Fruit fly (Drosophila melanogaster) whole organism, embryonic: ENCODE data around the gene CG9328.

Experiments
- BtbVII ChIP-seq: fragments of 200-800 bp; sonication (Bioruptor generic); optimal IDR thresholded peaks from 3 replicates; lab custom pipeline; 2017; ENCODE audit warnings: missing biosample characterization, mild to moderate bottlenecking, missing genetic modification characterization
- CG10654 ChIP-seq: fragments of 200-800 bp; sonication (Bioruptor generic); optimal IDR thresholded peaks from 2 replicates; lab custom pipeline; 2016; ENCODE audit warnings: missing biosample characterization, missing genetic modification characterization
- CG11504 ChIP-seq: fragments of 200-800 bp; sonication (Bioruptor generic); optimal IDR thresholded peaks from 3 replicates; lab custom pipeline; 2019; ENCODE audit warnings: missing biosample characterization, mild to moderate bottlenecking, missing genetic modification characterization, moderate library complexity
- CG12299 ChIP-seq: fragments of 200-800 bp; sonication (Bioruptor generic); optimal IDR thresholded peaks from 2 replicates; lab custom pipeline; 2018; ENCODE audit warnings: missing biosample characterization, mild to moderate bottlenecking, missing genetic modification characterization
- CG13894 ChIP-seq: fragments of 200-800 bp; sonication (Bioruptor generic); optimal IDR thresholded peaks from 3 replicates; lab custom pipeline; 2018; ENCODE audit warnings: missing biosample characterization, mild to moderate bottlenecking, missing genetic modification characterization, moderate library complexity
- CG16863 ChIP-seq: fragments of 200-800 bp; sonication (Bioruptor generic); optimal IDR thresholded peaks from 3 replicates; lab custom pipeline; 2016; ENCODE audit warnings: missing biosample characterization, missing genetic modification characterization
- CG17568 ChIP-seq: fragments of 200-800 bp; sonication (Bioruptor generic); optimal IDR thresholded peaks from 2 replicates; lab custom pipeline; 2018; ENCODE audit warnings: missing biosample characterization, mild to moderate bottlenecking, missing genetic modification characterization, moderate library complexity
- CG18262 ChIP-seq: fragments of 200-800 bp; optimal IDR thresholded peaks from 3 replicates; lab custom pipeline; 2019; ENCODE audit warnings: missing biosample characterization, mild to moderate bottlenecking, missing genetic modification characterization, moderate library complexity
- CG18764 ChIP-seq: fragments of 200-800 bp; sonication (Bioruptor generic); optimal IDR thresholded peaks from 3 replicates; lab custom pipeline; 2016; ENCODE audit warnings: missing biosample characterization, missing genetic modification characterization
- CG3163 ChIP-seq: fragments of 200-800 bp; sonication (Bioruptor generic); optimal IDR thresholded peaks from 3 replicates; lab custom pipeline; 2016; ENCODE audit warnings: missing biosample characterization, missing genetic modification characterization
- CG4360 ChIP-seq: fragments of 200-800 bp; sonication (Bioruptor generic); IDR thresholded peaks from 2 replicates; pipeline ENCODE4 v1.3.6; 2022; ENCODE audit warnings: missing biosample characterization, missing genetic modification characterization
- CG6765 ChIP-seq: fragments of 200-800 bp; sonication (Bioruptor generic); optimal IDR thresholded peaks from 3 replicates; lab custom pipeline; 2017; ENCODE audit warnings: missing biosample characterization, mild to moderate bottlenecking, missing genetic modification characterization
- CG8290 ChIP-seq, 3 experiments: fragments of 200-800 bp; sonication (Bioruptor generic); optimal IDR thresholded peaks; 2 replicates each; lab custom pipeline; 2016 to 2019; ENCODE audit warnings: missing biosample characterization in 3 of 3, missing genetic modification characterization in 3 of 3, mild to moderate bottlenecking in 2 of 3, moderate library complexity in 1 of 3
- CG8924 ChIP-seq: fragments of 200-800 bp; optimal IDR thresholded peaks from 3 replicates; lab custom pipeline; 2019; ENCODE audit warnings: missing biosample characterization, mild to moderate bottlenecking, missing genetic modification characterization, moderate library complexity
- CG9876 ChIP-seq: fragments of 200-800 bp; sonication (Bioruptor generic); optimal IDR thresholded peaks from 2 replicates; lab custom pipeline; 2016; ENCODE audit warnings: missing biosample characterization, missing genetic modification characterization
- Dfd ChIP-seq, 2 experiments: fragments of >200 bp; optimal IDR thresholded peaks; 2 replicates each; lab custom pipeline; 2017; ENCODE audit warnings: missing biosample characterization in 2 of 2, missing genetic modification characterization in 2 of 2
- Hand ChIP-seq: fragments of 200-800 bp; sonication (Bioruptor generic); optimal IDR thresholded peaks from 2 replicates; lab custom pipeline; 2017; ENCODE audit warnings: mild to moderate bottlenecking, missing biosample characterization, missing genetic modification reagents, missing genetic modification characterization
- Max ChIP-seq: fragments of 200-800 bp; sonication (Bioruptor generic); optimal IDR thresholded peaks from 2 replicates; lab custom pipeline; 2016; ENCODE audit warnings: missing biosample characterization, mild to moderate bottlenecking, missing genetic modification characterization
- Med ChIP-seq: fragments of 200-800 bp; sonication (Bioruptor generic); peaks from one replicate; lab custom pipeline; 2016; ENCODE audit warnings: missing biosample characterization, missing genetic modification characterization, mild to moderate bottlenecking, inconsistent platforms, moderate library complexity
- Nf-YB ChIP-seq: fragments of 200-800 bp; sonication (Bioruptor generic); optimal IDR thresholded peaks from 3 replicates; lab custom pipeline; 2019; ENCODE audit warnings: missing biosample characterization, mild to moderate bottlenecking, missing genetic modification characterization, moderate library complexity
- Trl ChIP-seq, 3 experiments: fragments of >200 bp in 2 of 3; fragments of 200-800 bp in 1 of 3; sonication (Bioruptor generic) in 1 of 3; optimal IDR thresholded peaks; 2 replicates in 1 of 3; 3 replicates in 2 of 3; lab custom pipeline; 2016 to 2017; ENCODE audit warnings: missing biosample characterization in 1 of 3, missing genetic modification characterization in 1 of 3
- bigmax ChIP-seq: fragments of 200-800 bp; sonication (Bioruptor generic); optimal IDR thresholded peaks from 2 replicates; lab custom pipeline; 2018; ENCODE audit warnings: missing biosample characterization, mild to moderate bottlenecking, missing genetic modification characterization
- cad ChIP-seq: fragments of >200 bp; optimal IDR thresholded peaks from 2 replicates; lab custom pipeline; 2017; ENCODE audit warnings: missing biosample characterization, missing genetic modification characterization
- chinmo ChIP-seq: fragments of 200-800 bp; sonication (Bioruptor generic); IDR thresholded peaks from 4 replicates; pipeline ENCODE4 v1.3.6; 2022; ENCODE audit warnings: missing biosample characterization, missing genetic modification characterization; ENCODE audit not compliant: partially characterized antibody
- emc ChIP-seq: fragments of 200-800 bp; sonication (Bioruptor generic); optimal IDR thresholded peaks from 2 replicates; lab custom pipeline; 2016; ENCODE audit warnings: missing biosample characterization, missing genetic modification characterization
- eve ChIP-seq, 2 experiments: fragments of >200 bp; optimal IDR thresholded peaks; 2 replicates each; lab custom pipeline; 2017; ENCODE audit warnings: missing biosample characterization in 2 of 2, missing genetic modification characterization in 2 of 2
- exex ChIP-seq: fragments of 200-800 bp; sonication (Bioruptor generic); optimal IDR thresholded peaks from 4 replicates; lab custom pipeline; 2018; ENCODE audit warnings: missing biosample characterization, mild to moderate bottlenecking, missing genetic modification characterization, moderate library complexity
- fru ChIP-seq: fragments of >200 bp; optimal IDR thresholded peaks from 2 replicates; lab custom pipeline; 2017
- gem ChIP-seq: fragments of 200-800 bp; sonication (Bioruptor generic); optimal IDR thresholded peaks from 2 replicates; lab custom pipeline; 2019; ENCODE audit warnings: missing biosample characterization, mild to moderate bottlenecking, missing genetic modification characterization, moderate library complexity
- grau ChIP-seq: fragments of 200-800 bp; optimal IDR thresholded peaks from 3 replicates; lab custom pipeline; 2019; ENCODE audit warnings: missing biosample characterization, mild to moderate bottlenecking, missing genetic modification characterization, moderate library complexity
- hb ChIP-seq: fragments of 200-800 bp; sonication (Bioruptor generic); IDR thresholded peaks from 3 replicates; pipeline ENCODE4 v1.3.6; 2022; ENCODE audit warnings: missing biosample characterization, missing genetic modification characterization; ENCODE audit not compliant: partially characterized antibody
- jing ChIP-seq: fragments of 200-800 bp; sonication (Bioruptor generic); optimal IDR thresholded peaks from 2 replicates; lab custom pipeline; 2018; ENCODE audit warnings: missing biosample characterization, mild to moderate bottlenecking, missing genetic modification characterization
- nerfin-1 ChIP-seq: fragments of 200-800 bp; sonication (Bioruptor generic); optimal IDR thresholded peaks from 3 replicates; lab custom pipeline; 2019; ENCODE audit warnings: missing biosample characterization, mild to moderate bottlenecking, missing genetic modification characterization, moderate library complexity
- rib ChIP-seq: fragments of 200-800 bp; sonication (Bioruptor generic); IDR thresholded peaks from 2 replicates; pipeline ENCODE4 v1.3.6; 2022; ENCODE audit warnings: missing biosample characterization, missing genetic modification characterization
- run ChIP-seq: fragments of 200-800 bp; sonication (Bioruptor generic); optimal IDR thresholded peaks from 3 replicates; lab custom pipeline; 2018; ENCODE audit warnings: missing biosample characterization, mild to moderate bottlenecking, missing genetic modification characterization
- sd ChIP-seq: fragments of 200-800 bp; sonication (Bioruptor generic); optimal IDR thresholded peaks from 3 replicates; lab custom pipeline; 2018; ENCODE audit warnings: missing biosample characterization, mild to moderate bottlenecking, missing genetic modification characterization, moderate library complexity
- sug ChIP-seq: fragments of 200-800 bp; optimal IDR thresholded peaks from 2 replicates; lab custom pipeline; 2019; ENCODE audit warnings: missing biosample characterization, mild to moderate bottlenecking, missing genetic modification characterization, moderate library complexity
- tap ChIP-seq: fragments of 200-800 bp; optimal IDR thresholded peaks from 3 replicates; lab custom pipeline; 2019; ENCODE audit warnings: missing biosample characterization, mild to moderate bottlenecking, missing genetic modification characterization, moderate library complexity

Gene CG9328

DNA sequence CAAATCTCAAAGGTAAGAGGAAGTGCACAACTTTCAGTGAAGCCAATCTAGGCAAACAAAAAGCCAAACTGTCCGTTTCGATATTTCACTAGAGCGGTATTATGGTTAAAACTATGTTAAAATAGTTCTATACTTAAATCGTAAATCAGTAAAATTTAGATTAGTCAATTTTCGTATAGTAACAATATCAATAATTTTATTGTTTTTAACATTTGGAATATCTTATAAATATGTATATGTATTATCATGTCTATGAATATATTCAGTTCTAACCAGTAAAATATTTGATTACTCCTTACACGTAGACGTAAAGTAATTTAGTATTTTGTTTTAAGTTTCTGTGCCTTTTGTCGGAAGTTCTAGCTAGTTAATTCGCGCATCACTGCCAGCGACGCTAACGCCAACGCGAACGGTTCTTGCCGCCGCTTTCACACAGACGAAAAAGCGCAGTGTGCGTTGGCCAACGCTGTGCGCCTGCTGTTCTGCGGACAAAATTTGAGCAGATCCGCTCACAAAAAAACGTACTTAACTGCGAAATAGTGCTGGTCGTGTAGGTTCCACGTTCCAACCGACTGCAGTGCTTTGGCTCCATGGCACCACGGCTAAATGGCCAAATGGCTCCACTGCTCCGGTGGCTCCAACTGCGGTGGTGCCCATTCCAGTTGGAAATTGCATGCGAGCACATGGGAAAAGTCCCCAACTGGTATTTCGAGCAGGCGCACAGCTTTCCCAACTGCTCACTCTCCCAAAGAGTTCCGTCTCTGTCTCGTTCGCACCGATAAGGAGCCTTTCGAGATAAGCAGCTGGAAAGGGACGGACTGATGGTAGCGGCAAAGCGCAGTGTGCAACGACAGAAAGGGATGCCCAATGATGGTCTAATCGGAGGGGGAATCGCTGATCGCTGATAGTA lies 25.9 kb downstream of the CG9328 start (continued):
- no peak for TF ChIP-seq CG10654 (GFP tag; lab: Kevin White, UChicago)
- TF ChIP-seq CG11504 = peak; percentile 50
- TF ChIP-seq Nf-YB (GFP tag; lab: Kevin White, UChicago) = no peak
- no peak for TF ChIP-seq run (tag; lab: Kevin White, UChicago)
- TF ChIP-seq Hand (GFP tag; lab: Kevin White, UChicago) = no peak
- no peak for TF ChIP-seq BtbVII (GFP tag; lab: Kevin White, UChicago)

DNA sequence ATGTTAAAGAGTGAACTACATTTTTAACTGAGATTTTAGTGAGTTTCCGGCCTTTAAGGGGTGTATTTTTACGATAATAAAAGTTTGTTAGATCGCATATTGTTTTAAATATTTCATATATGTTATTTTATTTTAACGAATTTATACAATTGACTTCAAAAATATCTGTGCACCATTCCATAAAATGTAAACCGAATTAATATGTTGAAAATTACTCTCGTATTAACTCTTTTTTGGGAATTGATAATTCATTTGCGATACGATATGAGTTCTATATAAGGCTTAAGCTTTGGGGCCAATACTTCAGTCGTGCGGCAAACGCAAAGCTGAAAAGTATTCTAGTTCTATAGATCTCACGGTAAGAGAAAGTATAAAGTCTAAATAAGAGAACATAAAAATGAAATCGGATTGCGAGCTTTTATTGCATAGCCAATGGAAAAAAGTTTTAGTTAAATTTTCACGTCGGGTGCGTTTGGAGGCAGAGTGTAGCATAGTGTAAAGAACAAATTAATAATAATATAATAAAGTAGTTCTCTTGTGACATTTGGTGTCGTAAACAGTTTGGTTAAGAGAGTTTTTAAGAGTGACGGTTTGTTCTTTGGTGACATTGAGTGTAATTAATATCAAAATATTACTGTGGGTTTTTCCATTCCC lies 26.7 kb downstream of the CG9328 start:
- TF ChIP-seq Dfd (GFP tag; optimal IDR thresholded peaks at IDR 0.05; lab: Kevin White, UChicago) (no peak), eve (GFP tag; optimal IDR thresholded peaks at IDR 0.05; lab: Kevin White, UChicago) (peak in 1 of 2 experiments; percentile 53), rib (GFP tag; lab: Robert Waterston, UW) (0 out of 2 replicates have a peak, but pooled peaks have one; percentile 24), grau (tag; lab: Kevin White, UChicago) (peak; percentile 7), CG8290 (GFP tag; optimal IDR thresholded peaks at IDR 0.05; lab: Kevin White, UChicago) (no peak), CG8290 (tag; optimal IDR thresholded peaks at IDR 0.05; lab: Kevin White, UChicago) (peak in 1 of 2 experiments; percentile 15), tap (tag; lab: Kevin White, UChicago) (no peak), CG13894 (tag; lab: Kevin White, UChicago) (peak; percentile 23), CG17568 (peak; percentile 7), nerfin-1 (tag; lab: Kevin White, UChicago) (no peak), CG3163 (GFP tag; lab: Kevin White, UChicago) (peak; percentile 78), CG18262 (tag; lab: Kevin White, UChicago) (no peak), Trl (optimal IDR thresholded peaks at IDR 0.05; lab: Kevin White, UChicago) (peak; percentile 23 to 61), Trl (GFP tag; optimal IDR thresholded peaks at IDR 0.05; lab: Kevin White, UChicago) (no peak), CG9876 (GFP tag; lab: Kevin White, UChicago) (no peak), emc (GFP tag; lab: Kevin White, UChicago) (no peak), CG16863 (GFP tag; lab: Kevin White, UChicago) (no peak), Max (no peak), bigmax (GFP tag; lab: Kevin White, UChicago) (no peak), sug (tag; lab: Kevin White, UChicago) (peak; percentile 7), exex (tag; lab: Kevin White, UChicago) (peak; percentile 23), hb (no peak), sd (peak; percentile 44), CG6765 (GFP tag; lab: Kevin White, UChicago) (peak; percentile 28), CG8924 (tag; lab: Kevin White, UChicago) (no peak), fru (no peak), cad (GFP tag; lab: Kevin White, UChicago) (no peak), gem (peak; percentile 4), Med (GFP tag; lab: Kevin White, UChicago) (peak; percentile 60), CG12299 (tag; lab: Kevin White, UChicago) (no peak), CG18764 (GFP tag; lab: Kevin White, UChicago) (no peak), jing (GFP tag; lab: Kevin White, UChicago) (no peak), CG4360 (no peak), chinmo (GFP tag; lab: Robert Waterston, UW) (0 out of 4 replicates have a peak, but pooled peaks have one; percentile 6)
